Worm (Caenorhabditis elegans) whole organism, midembryonic: ENCODE results near the gene F53F1.4.

ENCODE experiments used
- T22C8.4 ChIP-seq: fragments of 200-800 bp; sonication (Bioruptor generic); IDR thresholded peaks from 2 replicates; pipeline ENCODE4 v1.3.6; 2022; ENCODE audit warnings: missing genetic modification characterization, missing compliant biosample characterization
- cog-1 ChIP-seq: sonication (generic microtip); optimal IDR thresholded peaks from 2 replicates; lab custom pipeline; 2016; ENCODE audit warnings: missing genetic modification characterization, missing compliant biosample characterization
- flt-1 ChIP-seq: fragments of 200-800 bp; sonication (Bioruptor generic); IDR thresholded peaks from 2 replicates; pipeline ENCODE4 v1.3.6; 2022; ENCODE audit warnings: missing genetic modification characterization, missing compliant biosample characterization
- klf-2 ChIP-seq: fragments of 200-800 bp; sonication (Bioruptor generic); conservative IDR thresholded peaks from 2 replicates; pipeline ENCODE4 v1.3.6; 2022; ENCODE audit warnings: missing genetic modification reagents, missing genetic modification characterization, missing compliant biosample characterization
- med-1 ChIP-seq: sonication (generic microtip); optimal IDR thresholded peaks from 2 replicates; lab custom pipeline; 2017; ENCODE audit warnings: missing genetic modification characterization, mild to moderate bottlenecking, missing compliant biosample characterization, antibody characterized with exemption, missing genetic modification reagents; ENCODE audit not compliant: insufficient read depth
- ref-1 ChIP-seq: fragments of 200-800 bp; sonication (Bioruptor generic); conservative IDR thresholded peaks from 2 replicates; pipeline ENCODE4 v1.3.6; 2022; ENCODE audit warnings: missing genetic modification reagents, missing genetic modification characterization, missing compliant biosample characterization
- tab-1 ChIP-seq: fragments of 200-800 bp; sonication (Bioruptor generic); IDR thresholded peaks from 2 replicates; pipeline ENCODE4 v1.3.6; 2022; ENCODE audit warnings: missing genetic modification characterization, missing compliant biosample characterization
- ztf-23 ChIP-seq: fragments of 200-800 bp; sonication (Bioruptor generic); IDR thresholded peaks from 2 replicates; pipeline ENCODE4 v1.3.6; 2022; ENCODE audit warnings: missing genetic modification reagents, missing genetic modification characterization, missing compliant biosample characterization
- ztf-29 ChIP-seq: fragments of 200-800 bp; sonication (Bioruptor generic); IDR thresholded peaks from 2 replicates; pipeline ENCODE4 v1.3.6; 2022; ENCODE audit warnings: missing genetic modification reagents, missing genetic modification characterization, missing compliant biosample characterization

ce11 chrV:13442819-13443218 is 31.9 kb downstream of the F53F1.4 start:
- TF ChIP-seq flt-1 (GFP tag; lab: Robert Waterston, UW) (no peak), tab-1 (GFP tag; lab: Robert Waterston, UW) (no peak), ref-1 (GFP tag; lab: Robert Waterston, UW) (no peak), ztf-29 (GFP tag; lab: Robert Waterston, UW) (no peak), med-1 (no peak), T22C8.4 (GFP tag; lab: Robert Waterston, UW) (no peak), cog-1 (tag; lab: Kevin White, UChicago) (no peak), klf-2 (no peak), ztf-23 (GFP tag; lab: Robert Waterston, UW) (no peak)
